Fruit fly (Drosophila melanogaster) whole organism, prepupa: ENCODE measurements around the gene CG6282.
A peak's percentile ranks its signal among the peaks of the same experiment; 100 is the strongest.

Experiments used
- CG10669 ChIP-seq: fragments of 200-800 bp; sonication (Bioruptor generic); optimal IDR thresholded peaks from 3 replicates; lab custom pipeline; 2018; ENCODE audit warnings: missing biosample characterization, mild to moderate bottlenecking, missing genetic modification characterization, moderate library complexity
- CG11902 ChIP-seq: fragments of 200-800 bp; sonication (Bioruptor generic); optimal IDR thresholded peaks from 3 replicates; lab custom pipeline; 2016; ENCODE audit warnings: missing biosample characterization, missing genetic modification characterization
- CG6163 ChIP-seq: fragments of 200-800 bp; sonication (Bioruptor generic); IDR thresholded peaks from 3 replicates; pipeline ENCODE4 v1.3.6; 2022; ENCODE audit warnings: missing biosample characterization, missing genetic modification characterization
- CG6854 ChIP-seq: fragments of 200-800 bp; sonication (Bioruptor generic); optimal IDR thresholded peaks from 2 replicates; lab custom pipeline; 2017; ENCODE audit warnings: missing biosample characterization, mild to moderate bottlenecking, missing genetic modification characterization
- CG8119 ChIP-seq: fragments of 200-800 bp; sonication (Bioruptor generic); IDR thresholded peaks from 3 replicates; pipeline ENCODE4 v1.3.6; 2022; ENCODE audit warnings: missing biosample characterization, missing genetic modification characterization
- Gug ChIP-seq: fragments of 200-800 bp; sonication (Bioruptor generic); IDR thresholded peaks from 2 replicates; pipeline ENCODE4 v1.3.6; 2022; ENCODE audit warnings: missing biosample characterization, missing genetic modification characterization
- OdsH ChIP-seq: fragments of 200-800 bp; sonication (Bioruptor generic); optimal IDR thresholded peaks from 3 replicates; lab custom pipeline; 2016; ENCODE audit warnings: missing biosample characterization, missing genetic modification characterization
- Smox ChIP-seq: fragments of 200-800 bp; sonication (Bioruptor generic); optimal IDR thresholded peaks from 3 replicates; lab custom pipeline; 2016; ENCODE audit warnings: missing biosample characterization, missing genetic modification characterization
- fkh ChIP-seq: fragments of 200-800 bp; sonication (Bioruptor generic); optimal IDR thresholded peaks from 3 replicates; lab custom pipeline; 2017; ENCODE audit warnings: missing biosample characterization, mild to moderate bottlenecking, missing genetic modification characterization, moderate library complexity
- lz ChIP-seq: fragments of 200-800 bp; sonication (Bioruptor generic); optimal IDR thresholded peaks from 3 replicates; lab custom pipeline; 2016; ENCODE audit warnings: missing biosample characterization, missing genetic modification characterization

DNA sequence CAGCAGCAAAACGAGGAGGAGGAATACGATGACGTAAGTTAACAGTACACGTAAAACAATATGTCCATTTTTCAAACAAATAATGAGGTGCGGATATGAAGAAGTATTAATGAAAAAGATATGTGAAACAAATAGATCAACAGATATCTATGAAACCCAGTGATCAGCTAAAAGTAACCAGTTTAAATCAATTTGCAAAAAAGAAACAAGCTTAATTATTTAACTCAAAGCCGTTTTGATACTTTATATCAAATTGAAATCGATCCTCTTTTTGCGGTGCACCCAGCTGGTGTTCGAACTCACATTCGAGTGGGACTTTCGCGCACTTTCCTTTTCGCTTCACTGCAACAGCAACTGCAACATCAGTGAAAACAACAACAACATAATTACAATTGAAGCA is 36.6 kb downstream of the CG6282 start:
- TF ChIP-seq CG6854 (GFP tag; lab: Kevin White, UChicago): no peak
- TF ChIP-seq Gug: no peak
- TF ChIP-seq lz (GFP tag; lab: Kevin White, UChicago): peak; percentile 35
- no peak for TF ChIP-seq CG10669
- TF ChIP-seq CG8119 (GFP tag; lab: Robert Waterston, UW): peak; percentile 44; the same call in 2 of the 3 replicates
- TF ChIP-seq CG6163 (GFP tag; lab: Robert Waterston, UW): no peak
- peak; percentile 40 for TF ChIP-seq OdsH (GFP tag; lab: Kevin White, UChicago)
- TF ChIP-seq CG11902: no peak
- TF ChIP-seq fkh (GFP tag; lab: Kevin White, UChicago): no peak
- no peak for TF ChIP-seq Smox
